Worm (Caenorhabditis elegans) whole organism, young adult: ENCODE measurements around the gene F57B1.6.

Experiments used
- D2030.7 ChIP-seq: fragments of 200-800 bp; sonication (Bioruptor generic); IDR thresholded peaks from 2 replicates; pipeline ENCODE4 v1.3.6; 2022; ENCODE audit warnings: missing genetic modification reagents, missing genetic modification characterization, missing compliant biosample characterization
- F22D6.2 ChIP-seq: sonication (generic microtip); optimal IDR thresholded peaks from 2 replicates; lab custom pipeline; 2016; ENCODE audit warnings: mild to moderate bottlenecking, missing genetic modification characterization, missing compliant biosample characterization
- Y56A3A.18 ChIP-seq: fragments of 200-800 bp; sonication (Bioruptor generic); IDR thresholded peaks from 2 replicates; pipeline ENCODE4 v1.3.6; 2022; ENCODE audit warnings: missing genetic modification reagents, missing genetic modification characterization, missing compliant biosample characterization
- Y67H2A.10 ChIP-seq: fragments of 200-800 bp; sonication (Bioruptor generic); conservative IDR thresholded peaks from 2 replicates; pipeline ENCODE4 v1.3.6; 2022; ENCODE audit warnings: missing genetic modification reagents, missing genetic modification characterization, missing compliant biosample characterization
- Y79H2A.3 ChIP-seq: fragments of 200-800 bp; sonication (Bioruptor generic); conservative IDR thresholded peaks from 2 replicates; pipeline ENCODE4 v1.3.6; 2022; ENCODE audit warnings: missing genetic modification reagents, missing genetic modification characterization, missing compliant biosample characterization
- ama-1 ChIP-seq, 3 experiments: fragments of 150-350 bp in 1 of 3; sonication (generic microtip) in 2 of 3; optimal IDR thresholded peaks; 2 replicates each; lab custom pipeline; 2014 to 2018; ENCODE audit warnings: missing biosample characterization in 2 of 3, missing genetic modification characterization in 2 of 3, missing genetic modification reagents in 2 of 3
- atf-7 ChIP-seq: sonication (generic microtip); optimal IDR thresholded peaks from 2 replicates; lab custom pipeline; 2017; ENCODE audit warnings: mild to moderate bottlenecking, missing genetic modification characterization, missing compliant biosample characterization
- cebp-1 ChIP-seq, 2 experiments: fragments of 200-800 bp in 1 of 2; sonication (Bioruptor generic) in 1 of 2; sonication (generic microtip) in 1 of 2; IDR thresholded peaks in 1 of 2; optimal IDR thresholded peaks in 1 of 2; 2 replicates each; pipeline versions ENCODE4 v1.3.6 to Lab custom; 2017 to 2022; ENCODE audit warnings: missing compliant biosample characterization in 2 of 2, missing genetic modification characterization in 2 of 2, mild to moderate bottlenecking in 1 of 2, missing genetic modification reagents in 1 of 2, moderate library complexity in 1 of 2
- ceh-100 ChIP-seq: fragments of 200-800 bp; sonication (Bioruptor generic); IDR thresholded peaks from 2 replicates; pipeline ENCODE4 v1.3.6; 2022; ENCODE audit warnings: missing genetic modification reagents, missing genetic modification characterization, missing compliant biosample characterization
- ceh-27 ChIP-seq: fragments of 200-800 bp; sonication (Bioruptor generic); optimal IDR thresholded peaks from 2 replicates; lab custom pipeline; 2018; ENCODE audit warnings: mild to moderate bottlenecking, missing genetic modification characterization, moderate library complexity, missing compliant biosample characterization
- dox-1 ChIP-seq: fragments of 200-800 bp; sonication (Bioruptor generic); IDR thresholded peaks from 2 replicates; pipeline ENCODE4 v1.3.6; 2022; ENCODE audit warnings: missing genetic modification reagents, missing genetic modification characterization, missing compliant biosample characterization
- egl-44 ChIP-seq: fragments of 200-800 bp; sonication (Bioruptor generic); IDR thresholded peaks from 2 replicates; pipeline ENCODE4 v1.3.6; 2022; ENCODE audit warnings: missing genetic modification reagents, missing genetic modification characterization, missing compliant biosample characterization
- hmg-1.2 ChIP-seq: fragments of 200-800 bp; sonication (Bioruptor generic); IDR thresholded peaks from 2 replicates; pipeline ENCODE4 v1.3.6; 2022; ENCODE audit warnings: missing genetic modification reagents, missing genetic modification characterization, missing compliant biosample characterization
- hmg-20 ChIP-seq: fragments of 200-800 bp; sonication (Bioruptor generic); IDR thresholded peaks from 2 replicates; pipeline ENCODE4 v1.3.6; 2022; ENCODE audit warnings: missing genetic modification reagents, missing genetic modification characterization, missing compliant biosample characterization
- lag-1 ChIP-seq: fragments of 200-800 bp; sonication (Bioruptor generic); IDR thresholded peaks from 2 replicates; pipeline ENCODE4 v1.3.6; 2022; ENCODE audit warnings: missing genetic modification reagents, missing genetic modification characterization, missing compliant biosample characterization
- lin-26 ChIP-seq: fragments of 200-800 bp; sonication (Bioruptor generic); IDR thresholded peaks from 2 replicates; pipeline ENCODE4 v1.3.6; 2022; ENCODE audit warnings: missing genetic modification reagents, missing genetic modification characterization, missing compliant biosample characterization
- lin-35 ChIP-seq, 3 experiments: fragments of 150-350 bp in 2 of 3; sonication (generic microtip) in 1 of 3; optimal IDR thresholded peaks; 2 replicates each; lab custom pipeline; 2014 to 2018; ENCODE audit warnings: missing biosample characterization in 3 of 3, missing genetic modification characterization in 3 of 3, missing genetic modification reagents in 3 of 3
- lsl-1 ChIP-seq: fragments of 200-800 bp; sonication (Bioruptor generic); optimal IDR thresholded peaks from 2 replicates; lab custom pipeline; 2018; ENCODE audit warnings: mild to moderate bottlenecking, missing genetic modification characterization, moderate library complexity, missing compliant biosample characterization
- lsy-27 ChIP-seq: sonication (generic microtip); optimal IDR thresholded peaks from 2 replicates; lab custom pipeline; 2017; ENCODE audit warnings: missing genetic modification characterization, mild to moderate bottlenecking, missing compliant biosample characterization, antibody characterized with exemption, missing genotype, borderline replicate concordance; ENCODE audit not compliant: insufficient read depth
- madf-8 ChIP-seq: fragments of 200-800 bp; sonication (Bioruptor generic); conservative IDR thresholded peaks from 2 replicates; pipeline ENCODE4 v1.3.6; 2022; ENCODE audit warnings: missing genetic modification reagents, missing genetic modification characterization, missing compliant biosample characterization
- nfyb-1 ChIP-seq: fragments of 200-800 bp; sonication (Bioruptor generic); IDR thresholded peaks from 2 replicates; pipeline ENCODE4 v1.3.6; 2022; ENCODE audit warnings: missing genetic modification reagents, missing genetic modification characterization, missing compliant biosample characterization
- nhr-27 ChIP-seq: fragments of 200-800 bp; sonication (Bioruptor generic); optimal IDR thresholded peaks from 2 replicates; lab custom pipeline; 2018; ENCODE audit warnings: mild to moderate bottlenecking, missing genetic modification characterization, moderate library complexity, missing compliant biosample characterization
- nhr-80 ChIP-seq: sonication (generic microtip); optimal IDR thresholded peaks from 2 replicates; lab custom pipeline; 2016; ENCODE audit warnings: missing genetic modification characterization, missing compliant biosample characterization
- rcor-1 ChIP-seq: fragments of 200-800 bp; sonication (Bioruptor generic); IDR thresholded peaks from 2 replicates; pipeline ENCODE4 v1.3.6; 2022; ENCODE audit warnings: missing genetic modification reagents, missing genetic modification characterization, missing compliant biosample characterization
- rec-8 ChIP-seq, 2 experiments: sonication (generic microtip); optimal IDR thresholded peaks; 2 replicates each; lab custom pipeline; 2016; ENCODE audit warnings: mild to moderate bottlenecking in 2 of 2, missing genetic modification characterization in 2 of 2, missing genetic modification reagents in 2 of 2, missing genotype in 2 of 2, missing biosample characterization in 1 of 2, missing compliant biosample characterization in 1 of 2, moderate library complexity in 1 of 2
- tbx-9 ChIP-seq: sonication (generic microtip); optimal IDR thresholded peaks from 2 replicates; lab custom pipeline; 2016; ENCODE audit warnings: borderline replicate concordance, missing genetic modification characterization, inconsistent platforms, missing compliant biosample characterization
- tlf-1 ChIP-seq: fragments of 200-800 bp; sonication (Bioruptor generic); optimal IDR thresholded peaks from 2 replicates; lab custom pipeline; 2018; ENCODE audit warnings: mild to moderate bottlenecking, missing genetic modification characterization, missing compliant biosample characterization
- unc-62 ChIP-seq: fragments of 150-350 bp; optimal IDR thresholded peaks from 2 replicates; lab custom pipeline; 2014; ENCODE audit warnings: missing biosample characterization, missing genetic modification reagents, missing genetic modification characterization
- xnd-1 ChIP-seq: sonication (generic microtip); optimal IDR thresholded peaks from 2 replicates; lab custom pipeline; 2016; ENCODE audit warnings: missing genotype, missing genetic modification reagents, missing genetic modification characterization, missing compliant biosample characterization
- zfh-2 ChIP-seq: fragments of 200-800 bp; sonication (Bioruptor generic); conservative IDR thresholded peaks from 2 replicates; pipeline ENCODE4 v1.3.6; 2022; ENCODE audit warnings: missing genetic modification reagents, missing genetic modification characterization, missing compliant biosample characterization
- ztf-22 ChIP-seq: fragments of 200-800 bp; sonication (Bioruptor generic); optimal IDR thresholded peaks from 2 replicates; lab custom pipeline; 2018; ENCODE audit warnings: mild to moderate bottlenecking, missing genetic modification characterization, moderate library complexity, missing compliant biosample characterization
- ztf-3 ChIP-seq: fragments of 200-800 bp; sonication (Bioruptor generic); optimal IDR thresholded peaks from 2 replicates; lab custom pipeline; 2018; ENCODE audit warnings: mild to moderate bottlenecking, missing genetic modification characterization, missing compliant biosample characterization
- ztf-6 ChIP-seq: fragments of 200-800 bp; sonication (Bioruptor generic); IDR thresholded peaks from 2 replicates; pipeline ENCODE4 v1.3.6; 2022; ENCODE audit warnings: missing genetic modification reagents, missing genetic modification characterization, missing compliant biosample characterization

F57B1.6 gene

DNA sequence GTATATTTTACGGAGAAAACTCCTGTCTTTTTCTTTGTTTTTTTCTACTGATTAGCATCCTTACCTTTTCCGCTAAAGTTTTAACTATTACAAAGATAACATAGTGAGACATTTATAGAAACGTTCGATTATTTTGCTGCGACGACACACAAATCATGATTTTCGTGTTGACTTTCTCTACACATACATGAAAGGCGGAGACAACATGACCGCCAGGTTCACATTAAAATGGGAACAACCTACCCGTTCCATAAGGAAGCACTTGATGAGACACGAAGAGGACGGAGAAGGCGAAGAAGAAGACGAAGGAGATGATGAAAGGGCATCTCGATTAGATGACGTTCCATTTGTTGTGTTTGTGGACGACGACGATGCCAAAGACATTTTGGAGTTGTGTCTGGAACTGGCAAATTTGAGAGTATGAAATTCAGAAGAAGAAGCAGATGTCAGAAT, 49.5 kb downstream of the F57B1.6 start, which contains the start of gene C34D1.4:
Gene C34D1.4 (minus strand): TSS at position 403 of the 453 bp plus-strand sequence.
- TF ChIP-seq F22D6.2 (tag; lab: Kevin White, UChicago) (no peak), nfyb-1 (no peak)

DNA sequence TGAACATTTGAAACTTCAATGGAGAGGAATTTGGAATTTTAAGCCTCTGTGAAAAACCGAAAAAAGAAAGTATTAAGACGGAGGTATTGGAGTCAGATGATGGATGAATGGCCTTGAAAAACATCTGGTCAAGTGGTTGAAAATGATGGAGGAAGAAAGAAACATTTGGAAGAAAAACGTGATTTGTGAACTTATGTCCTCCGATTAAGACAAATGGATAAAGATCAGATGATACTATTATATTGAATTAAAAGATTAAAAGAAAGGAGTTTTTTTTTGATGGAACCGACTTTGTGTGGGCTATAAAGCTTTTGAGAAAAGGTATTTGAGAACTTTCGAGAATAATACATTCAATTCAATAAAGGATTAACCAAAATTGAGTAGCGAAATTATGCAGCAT, 50.1 kb downstream of the F57B1.6 start:
- TF ChIP-seq ztf-3, result no peak
- no peak for TF ChIP-seq lsy-27
- no peak for TF ChIP-seq hmg-20
- TF ChIP-seq lag-1 (GFP tag; lab: Robert Waterston, UW), result no peak
- 0 out of 2 replicates have a peak, but pooled peaks have one; percentile 19 for TF ChIP-seq lin-26 (GFP tag; lab: Robert Waterston, UW)
- TF ChIP-seq nhr-27 (tag; lab: Kevin White, UChicago), result no peak
- no peak for TF ChIP-seq cebp-1 (GFP tag; IDR thresholded peaks at IDR 0.05; lab: Robert Waterston, UW)
- no peak for TF ChIP-seq cebp-1 (tag; optimal IDR thresholded peaks at IDR 0.05; lab: Kevin White, UChicago)
- peak in 1 of 3 experiments; percentile 6 for TF ChIP-seq lin-35 (GFP tag; optimal IDR thresholded peaks at IDR 0.05; lab: Kevin White, UChicago)
- no peak for TF ChIP-seq egl-44 (GFP tag; lab: Robert Waterston, UW)
- no peak for TF ChIP-seq rcor-1 (GFP tag; lab: Robert Waterston, UW)
- no peak for TF ChIP-seq atf-7 (tag; lab: Kevin White, UChicago)
- no peak for TF ChIP-seq ztf-6 (GFP tag; lab: Robert Waterston, UW)
- no peak for TF ChIP-seq hmg-1.2 (GFP tag; lab: Robert Waterston, UW)
- no peak for TF ChIP-seq Y56A3A.18 (GFP tag; lab: Robert Waterston, UW)
- no peak for TF ChIP-seq nhr-80
- no peak for TF ChIP-seq rec-8 (tag; optimal IDR thresholded peaks at IDR 0.05; lab: Kevin White, UChicago)
- no peak for TF ChIP-seq ceh-100 (GFP tag; lab: Robert Waterston, UW)
- no peak for TF ChIP-seq xnd-1 (tag; lab: Kevin White, UChicago)
- no peak for TF ChIP-seq tbx-9
- peak; percentile 17 for TF ChIP-seq ceh-27 (GFP tag; lab: Kevin White, UChicago)
- TF ChIP-seq zfh-2 (GFP tag; lab: Robert Waterston, UW), result no peak
- TF ChIP-seq madf-8, result no peak
- no peak for TF ChIP-seq Y79H2A.3 (GFP tag; lab: Robert Waterston, UW)
- TF ChIP-seq D2030.7 (GFP tag; lab: Robert Waterston, UW), result no peak
- TF ChIP-seq ama-1 (optimal IDR thresholded peaks at IDR 0.05; lab: Kevin White, UChicago), result no peak
- TF ChIP-seq ama-1 (GFP tag; optimal IDR thresholded peaks at IDR 0.05; lab: Kevin White, UChicago), result no peak
- TF ChIP-seq, all 124 proteins: peak for 3

DNA sequence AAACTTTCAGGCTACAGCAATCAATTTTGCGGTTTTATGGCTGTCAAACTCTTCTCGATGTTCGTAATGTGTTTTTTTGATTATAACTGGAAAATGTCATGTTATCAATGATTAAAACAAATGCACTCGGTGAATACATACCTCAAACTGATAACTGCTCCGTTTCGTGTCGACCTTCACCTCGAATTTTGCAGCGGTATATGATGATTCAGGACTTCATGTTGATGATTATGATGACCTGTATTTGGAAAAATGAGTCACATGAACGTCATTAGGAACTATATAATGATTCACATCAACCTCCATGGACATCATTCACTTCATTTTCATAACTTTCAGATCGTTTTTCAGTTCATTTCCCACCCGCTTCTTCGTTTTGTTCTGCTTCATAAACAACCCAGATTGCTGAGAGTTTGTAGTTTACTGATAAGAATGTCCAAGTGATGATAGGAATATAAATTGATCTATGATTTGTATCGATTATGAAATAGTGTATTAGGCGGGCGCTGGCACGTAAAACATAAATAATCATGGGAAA, 53.4 kb downstream of the F57B1.6 start:
- no peak for TF ChIP-seq Y67H2A.10 (GFP tag; lab: Robert Waterston, UW)
- TF ChIP-seq dox-1 (GFP tag; lab: Robert Waterston, UW), result peak; percentile 49; the same call in 1 of the 2 replicates
- peak; percentile 90 for TF ChIP-seq nhr-80
- TF ChIP-seq ztf-22, result peak; percentile 51
- peak; percentile 10 for TF ChIP-seq tlf-1 (GFP tag; lab: Kevin White, UChicago)
- no peak for TF ChIP-seq lsl-1 (GFP tag; lab: Kevin White, UChicago)
- peak; percentile 54 for TF ChIP-seq unc-62 (GFP tag; lab: Kevin White, UChicago)
- TF ChIP-seq cebp-1 (GFP tag; IDR thresholded peaks at IDR 0.05; lab: Robert Waterston, UW), result peak; percentile 66; the same call in 1 of the 2 replicates
- peak; percentile 83 for TF ChIP-seq cebp-1 (tag; optimal IDR thresholded peaks at IDR 0.05; lab: Kevin White, UChicago)
